Fruit fly (Drosophila melanogaster): Measurements from ENCODE around the gene CG17192.
A peak's percentile ranks its signal among the peaks of the same experiment; 100 is the strongest.

CG17192 gene

DNA sequence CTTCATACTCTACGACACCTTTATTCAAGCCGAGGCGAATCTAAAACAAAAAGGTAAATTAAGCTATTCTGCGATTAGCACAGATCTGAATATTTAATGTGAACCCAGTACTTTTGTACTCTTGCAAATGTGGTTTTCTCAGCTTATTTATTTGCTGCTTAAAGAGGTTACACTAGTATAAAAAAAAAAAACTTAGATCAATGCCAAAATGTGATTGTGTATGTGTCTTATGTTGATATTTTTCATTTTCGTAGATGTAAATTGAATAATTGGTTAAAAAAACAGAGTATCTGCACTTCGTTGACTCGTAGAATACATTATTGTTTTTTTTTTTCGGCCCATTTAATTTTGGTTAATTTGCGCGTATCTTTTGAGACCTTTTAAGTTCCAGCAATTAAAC lies 48.3 kb downstream of the CG17192 start:
- TF ChIP-seq EcR (GFP tag; optimal IDR thresholded peaks at IDR 0.05) (no peak), CG4496 (GFP tag; IDR thresholded peaks at IDR 0.05) (no peak), CG12605 (GFP tag; IDR thresholded peaks at IDR 0.05) (no peak), CG17806 (tag; optimal IDR thresholded peaks at IDR 0.05) (no peak), CG34367 (tag; optimal IDR thresholded peaks at IDR 0.05) (no peak), D1 (tag; optimal IDR thresholded peaks at IDR 0.05) (no peak), CG8301 (tag; optimal IDR thresholded peaks at IDR 0.05) (no peak), CG32121 (GFP tag; IDR thresholded peaks at IDR 0.05) (no peak), fd96Ca (GFP tag; IDR thresholded peaks at IDR 0.05) (no peak), Pif1B (GFP tag; optimal IDR thresholded peaks at IDR 0.05) (no peak), CG10348 (GFP tag; IDR thresholded peaks at IDR 0.05) (no peak), CG14655 (GFP tag; optimal IDR thresholded peaks at IDR 0.05) (no peak)

- TF ChIP-seq CG8301 (tag; optimal IDR thresholded peaks at IDR 0.05): no peak
- TF ChIP-seq Ets98B (GFP tag; IDR thresholded peaks at IDR 0.05): no peak
- peak; percentile 0 for TF ChIP-seq CG34367 (tag; optimal IDR thresholded peaks at IDR 0.05)
- no peak for TF ChIP-seq CG12605 (GFP tag; IDR thresholded peaks at IDR 0.05)
- no peak for TF ChIP-seq CG10348 (GFP tag; IDR thresholded peaks at IDR 0.05)
- no peak for TF ChIP-seq Pif1A (GFP tag; optimal IDR thresholded peaks at IDR 0.05)
- TF ChIP-seq EcR (GFP tag; optimal IDR thresholded peaks at IDR 0.05): peak; percentile 92
- TF ChIP-seq CG15710 (tag; optimal IDR thresholded peaks at IDR 0.05): peak; percentile 38
- TF ChIP-seq fd96Ca (GFP tag; IDR thresholded peaks at IDR 0.05): peak; percentile 64; the same call in 1 of the 3 replicates
- no peak for TF ChIP-seq D1 (tag; optimal IDR thresholded peaks at IDR 0.05)
- 0 out of 3 replicates have a peak, but pooled peaks have one; percentile 40 for TF ChIP-seq CG4496 (GFP tag; IDR thresholded peaks at IDR 0.05)
- peak; percentile 51 for TF ChIP-seq CG9948 (tag; optimal IDR thresholded peaks at IDR 0.05)
- TF ChIP-seq CG8159 (tag; optimal IDR thresholded peaks at IDR 0.05): no peak
- TF ChIP-seq Snoo (tag; optimal IDR thresholded peaks at IDR 0.05): no peak
- TF ChIP-seq gl (tag; optimal IDR thresholded peaks at IDR 0.05): peak; percentile 21
- no peak for TF ChIP-seq CG13204 (GFP tag; optimal IDR thresholded peaks at IDR 0.05)
- TF ChIP-seq CG14655 (GFP tag; optimal IDR thresholded peaks at IDR 0.05): no peak
- no peak for TF ChIP-seq CG17806 (tag; optimal IDR thresholded peaks at IDR 0.05)
- TF ChIP-seq Pif1B (GFP tag; optimal IDR thresholded peaks at IDR 0.05): no peak
- TF ChIP-seq rn (GFP tag; IDR thresholded peaks at IDR 0.05): no peak
- no peak for TF ChIP-seq CG32121 (GFP tag; IDR thresholded peaks at IDR 0.05)
These were observed 49.1 kb downstream of the CG17192 start for dm6 chr3R:26968823-26969638.

- TF ChIP-seq CG4496 (GFP tag; IDR thresholded peaks at IDR 0.05) (no peak), CG8159 (tag; optimal IDR thresholded peaks at IDR 0.05) (no peak), CG10348 (GFP tag; IDR thresholded peaks at IDR 0.05) (no peak), Pif1A (GFP tag; optimal IDR thresholded peaks at IDR 0.05) (no peak), EcR (GFP tag; optimal IDR thresholded peaks at IDR 0.05) (no peak), rn (GFP tag; IDR thresholded peaks at IDR 0.05) (no peak), CG13204 (GFP tag; optimal IDR thresholded peaks at IDR 0.05) (no peak)
These were observed 49.8 kb downstream of the CG17192 start for dm6 chr3R:26968313-26968605.

DNA sequence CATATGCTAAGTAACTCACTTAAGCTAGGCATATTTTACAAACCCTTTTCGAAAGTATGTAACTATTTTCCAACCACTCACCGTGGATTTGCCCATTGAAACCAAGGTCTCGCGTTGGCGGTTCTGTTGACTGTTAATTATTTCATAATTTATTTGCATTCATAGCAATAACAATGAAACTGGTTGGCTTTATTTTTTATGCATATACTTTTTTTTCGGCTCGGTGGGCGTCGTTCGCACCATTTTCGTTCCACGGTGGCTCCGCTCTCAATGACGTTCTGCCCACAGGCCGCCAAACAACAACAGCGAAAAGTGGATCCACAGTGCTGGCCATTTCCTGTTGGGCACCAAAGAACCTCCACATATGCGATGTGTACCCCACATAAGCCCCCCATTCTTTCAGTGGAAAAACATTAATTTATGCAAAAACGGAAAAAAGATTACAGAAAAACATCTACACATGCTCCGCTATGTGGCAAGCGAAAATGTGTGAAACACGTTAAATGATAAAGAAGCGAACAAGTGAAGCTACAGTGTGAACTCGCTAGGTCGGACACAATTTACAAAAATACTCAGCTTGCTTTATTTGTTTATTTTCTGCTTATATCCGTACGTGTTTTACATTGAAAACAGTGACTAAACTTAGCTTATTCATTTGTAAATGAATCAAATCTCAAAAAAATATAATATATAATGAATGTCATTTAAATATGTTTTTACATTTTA lies 50.3 kb downstream of the CG17192 start:
- TF ChIP-seq Pif1B (GFP tag; optimal IDR thresholded peaks at IDR 0.05) (peak; percentile 3), Snoo (tag; optimal IDR thresholded peaks at IDR 0.05) (peak; percentile 38), CG12605 (GFP tag; IDR thresholded peaks at IDR 0.05) (peak; percentile 1; the same call in 1 of the 2 replicates), EcR (GFP tag; optimal IDR thresholded peaks at IDR 0.05) (no peak), CG32121 (GFP tag; IDR thresholded peaks at IDR 0.05) (peak; percentile 75), Pif1A (GFP tag; optimal IDR thresholded peaks at IDR 0.05) (no peak), CG8159 (tag; optimal IDR thresholded peaks at IDR 0.05) (peak; percentile 49), CG9948 (tag; optimal IDR thresholded peaks at IDR 0.05) (peak; percentile 5), CG15710 (tag; optimal IDR thresholded peaks at IDR 0.05) (peak; percentile 9), fd96Ca (GFP tag; IDR thresholded peaks at IDR 0.05) (peak; percentile 71; the same call in 2 of the 3 replicates), gl (tag; optimal IDR thresholded peaks at IDR 0.05) (no peak), CG34367 (tag; optimal IDR thresholded peaks at IDR 0.05) (peak; percentile 8), CG8301 (tag; optimal IDR thresholded peaks at IDR 0.05) (peak; percentile 39), rn (GFP tag; IDR thresholded peaks at IDR 0.05) (no peak; the same call in 1 of the 2 replicates), CG13204 (GFP tag; optimal IDR thresholded peaks at IDR 0.05) (no peak), CG17806 (tag; optimal IDR thresholded peaks at IDR 0.05) (no peak), CG10348 (GFP tag; IDR thresholded peaks at IDR 0.05) (no peak), CG4496 (GFP tag; IDR thresholded peaks at IDR 0.05) (peak; percentile 77), CG14655 (GFP tag; optimal IDR thresholded peaks at IDR 0.05) (peak; percentile 46), Ets98B (GFP tag; IDR thresholded peaks at IDR 0.05) (peak; percentile 67), D1 (tag; optimal IDR thresholded peaks at IDR 0.05) (no peak)

All from whole organism, pupa.